Worm (Caenorhabditis elegans) whole organism, L2 larva: ENCODE data around the gene ani-2.

ENCODE experiments used
- C34F6.9 ChIP-seq: fragments of 150-350 bp; optimal IDR thresholded peaks from 2 replicates; lab custom pipeline; 2014; ENCODE audit warnings: missing biosample characterization, missing genetic modification characterization
- aly-2 ChIP-seq: fragments of 150-350 bp; optimal IDR thresholded peaks from 2 replicates; lab custom pipeline; 2014; ENCODE audit warnings: missing biosample characterization, missing genetic modification characterization
- ama-1 ChIP-seq: fragments of 150-350 bp; optimal IDR thresholded peaks from 2 replicates; lab custom pipeline; 2018; ENCODE audit warnings: inconsistent platforms
- nhr-237 ChIP-seq: fragments of 150-350 bp; optimal IDR thresholded peaks from 2 replicates; lab custom pipeline; 2014; ENCODE audit warnings: missing biosample characterization, missing genetic modification characterization

ce11 chrII:6324086-6324485 lies 41.1 kb downstream of the ani-2 start, which contains the start of gene sma-6:
- no peak for TF ChIP-seq C34F6.9 (tag; lab: Kevin White, UChicago)
- TF ChIP-seq ama-1 (lab: Kevin White, UChicago): no peak
- TF ChIP-seq aly-2 (tag; lab: Kevin White, UChicago): no peak
- TF ChIP-seq nhr-237: no peak
